Worm (Caenorhabditis elegans): ENCODE data around the gene R08F11.4.
A peak's percentile ranks its signal among the peaks of the same experiment; 100 is the strongest.

The R08F11.4 gene

ce11 chrV:3805499-3805898 lies at the start of gene R08F11.4:
R08F11.4 (minus strand) TSS chrV:3805527.
- TF ChIP-seq W03F9.2 (tag; optimal IDR thresholded peaks at IDR 0.05) (no peak), him-1 (tag; optimal IDR thresholded peaks at IDR 0.05) (no peak), dao-5 (tag; optimal IDR thresholded peaks at IDR 0.05) (no peak)

ce11 chrV:3854847-3855246 lies 49.5 kb upstream of the R08F11.4 start, which contains the start of gene nhr-186:
nhr-186 (minus strand) TSS chrV:3854947.
- TF ChIP-seq W03F9.2 (tag; optimal IDR thresholded peaks at IDR 0.05) (no peak), dao-5 (tag; optimal IDR thresholded peaks at IDR 0.05) (no peak), him-1 (tag; optimal IDR thresholded peaks at IDR 0.05) (no peak)

- TF ChIP-seq him-1 (tag; optimal IDR thresholded peaks at IDR 0.05) (no peak), W03F9.2 (tag; optimal IDR thresholded peaks at IDR 0.05) (no peak), dao-5 (tag; optimal IDR thresholded peaks at IDR 0.05) (no peak)
Measured at ce11 chrV:3851760-3852159, 46.4 kb upstream of the R08F11.4 start.

- no peak for TF ChIP-seq him-1 (tag; optimal IDR thresholded peaks at IDR 0.05)
Measured at ce11 chrV:3847268-3847667, 41.9 kb upstream of the R08F11.4 start, which contains the start of gene nhr-185. nhr-185 (minus strand) TSS chrV:3847368.

ce11 chrV:3843926-3844325 lies 38.6 kb upstream of the R08F11.4 start, which contains the start of gene ugt-32:
ugt-32 (minus strand) TSS chrV:3844007.
- no peak for TF ChIP-seq W03F9.2 (tag; optimal IDR thresholded peaks at IDR 0.05)

- TF ChIP-seq W03F9.2 (tag; optimal IDR thresholded peaks at IDR 0.05) (no peak), him-1 (tag; optimal IDR thresholded peaks at IDR 0.05) (no peak), dao-5 (tag; optimal IDR thresholded peaks at IDR 0.05) (no peak)
Measured at ce11 chrV:3841462-3841861, 36.1 kb upstream of the R08F11.4 start.

- no peak for TF ChIP-seq dao-5 (tag; optimal IDR thresholded peaks at IDR 0.05)
- no peak for TF ChIP-seq W03F9.2 (tag; optimal IDR thresholded peaks at IDR 0.05)
- TF ChIP-seq him-1 (tag; optimal IDR thresholded peaks at IDR 0.05) = no peak
Measured at ce11 chrV:3832661-3833060, 27.3 kb upstream of the R08F11.4 start.

ce11 chrV:3832103-3832502 lies 26.8 kb upstream of the R08F11.4 start:
- TF ChIP-seq W03F9.2 (tag; optimal IDR thresholded peaks at IDR 0.05) = no peak
- TF ChIP-seq dao-5 (tag; optimal IDR thresholded peaks at IDR 0.05) = no peak
- TF ChIP-seq him-1 (tag; optimal IDR thresholded peaks at IDR 0.05) = no peak

ce11 chrV:3831616-3832015 lies 26.3 kb upstream of the R08F11.4 start, which contains the start of gene H10D18.5:
H10D18.5 (minus strand) TSS chrV:3831716.
- TF ChIP-seq dao-5 (tag; optimal IDR thresholded peaks at IDR 0.05) = no peak
- no peak for TF ChIP-seq W03F9.2 (tag; optimal IDR thresholded peaks at IDR 0.05)
- TF ChIP-seq him-1 (tag; optimal IDR thresholded peaks at IDR 0.05) = no peak

- TF ChIP-seq him-1 (tag; optimal IDR thresholded peaks at IDR 0.05) (no peak), dao-5 (tag; optimal IDR thresholded peaks at IDR 0.05) (no peak), W03F9.2 (tag; optimal IDR thresholded peaks at IDR 0.05) (no peak)
Measured at ce11 chrV:3825190-3825589, 19.9 kb upstream of the R08F11.4 start.

ce11 chrV:3820875-3821274 lies 15.5 kb upstream of the R08F11.4 start:
- TF ChIP-seq W03F9.2 (tag; optimal IDR thresholded peaks at IDR 0.05) (no peak), dao-5 (tag; optimal IDR thresholded peaks at IDR 0.05) (no peak), him-1 (tag; optimal IDR thresholded peaks at IDR 0.05) (no peak)

ce11 chrV:3814938-3815337 lies 9.6 kb upstream of the R08F11.4 start, which contains the start of gene H10D18.1:
H10D18.1 (plus strand) TSS chrV:3815214.
- TF ChIP-seq W03F9.2 (tag; optimal IDR thresholded peaks at IDR 0.05) (no peak), him-1 (tag; optimal IDR thresholded peaks at IDR 0.05) (peak; percentile 10), dao-5 (tag; optimal IDR thresholded peaks at IDR 0.05) (no peak)

ce11 chrV:3814009-3814408 lies 8.7 kb upstream of the R08F11.4 start:
- TF ChIP-seq him-1 (tag; optimal IDR thresholded peaks at IDR 0.05) = no peak
- TF ChIP-seq W03F9.2 (tag; optimal IDR thresholded peaks at IDR 0.05) = no peak
- no peak for TF ChIP-seq dao-5 (tag; optimal IDR thresholded peaks at IDR 0.05)

- TF ChIP-seq him-1 (tag; optimal IDR thresholded peaks at IDR 0.05) (no peak), dao-5 (tag; optimal IDR thresholded peaks at IDR 0.05) (no peak), W03F9.2 (tag; optimal IDR thresholded peaks at IDR 0.05) (no peak)
Measured at ce11 chrV:3812291-3812690, 7.0 kb upstream of the R08F11.4 start, which contains the start of gene scl-12. scl-12 (plus strand) TSS chrV:3812591.

- TF ChIP-seq him-1 (tag; optimal IDR thresholded peaks at IDR 0.05) (no peak), W03F9.2 (tag; optimal IDR thresholded peaks at IDR 0.05) (no peak), dao-5 (tag; optimal IDR thresholded peaks at IDR 0.05) (no peak)
Measured at ce11 chrV:3811541-3811940, 6.2 kb upstream of the R08F11.4 start, which contains the start of gene scl-13. scl-13 (minus strand) TSS chrV:3811641.

All from whole organism, L4/young adult.